Fruit fly (Drosophila melanogaster) whole organism, pupa: ENCODE data around the gene CG18545.
A peak's percentile ranks its signal among the peaks of the same experiment; 100 is the strongest.

Source experiments
- CG10348 ChIP-seq: fragments of 200-800 bp; sonication (Bioruptor generic); IDR thresholded peaks from 2 replicates; pipeline ENCODE4 v1.3.6; 2022; ENCODE audit warnings: missing biosample characterization, missing genetic modification characterization
- CG12605 ChIP-seq: fragments of 200-800 bp; sonication (Bioruptor generic); IDR thresholded peaks from 2 replicates; pipeline ENCODE4 v1.3.6; 2022; ENCODE audit warnings: missing biosample characterization, missing genetic modification characterization
- CG13204 ChIP-seq: fragments of 200-800 bp; sonication (Bioruptor generic); optimal IDR thresholded peaks from 2 replicates; lab custom pipeline; 2018; ENCODE audit warnings: missing biosample characterization, mild to moderate bottlenecking, missing genetic modification characterization, moderate library complexity
- CG14655 ChIP-seq: fragments of 200-800 bp; sonication (Bioruptor generic); optimal IDR thresholded peaks from 3 replicates; lab custom pipeline; 2017; ENCODE audit warnings: mild to moderate bottlenecking, missing biosample characterization, missing genetic modification reagents, missing genetic modification characterization
- CG15710 ChIP-seq: fragments of 200-800 bp; sonication (Bioruptor generic); optimal IDR thresholded peaks from 2 replicates; lab custom pipeline; 2018; ENCODE audit warnings: missing biosample characterization, mild to moderate bottlenecking, missing genetic modification characterization, moderate library complexity
- CG17806 ChIP-seq: fragments of 200-800 bp; sonication (Bioruptor generic); optimal IDR thresholded peaks from 2 replicates; lab custom pipeline; 2018; ENCODE audit warnings: missing biosample characterization, mild to moderate bottlenecking, missing genetic modification characterization, moderate library complexity
- CG32121 ChIP-seq: fragments of 200-800 bp; sonication (Bioruptor generic); IDR thresholded peaks from 2 replicates; pipeline ENCODE4 v1.3.6; 2022; ENCODE audit warnings: missing biosample characterization, missing genetic modification characterization
- CG34367 ChIP-seq: fragments of 200-800 bp; sonication (Bioruptor generic); optimal IDR thresholded peaks from 2 replicates; lab custom pipeline; 2018; ENCODE audit warnings: missing biosample characterization, mild to moderate bottlenecking, missing genetic modification characterization
- CG4496 ChIP-seq: fragments of 200-800 bp; sonication (Bioruptor generic); IDR thresholded peaks from 3 replicates; pipeline ENCODE4 v1.3.6; 2022; ENCODE audit warnings: missing biosample characterization, missing genetic modification characterization
- CG8159 ChIP-seq: fragments of 200-800 bp; sonication (Bioruptor generic); optimal IDR thresholded peaks from 3 replicates; lab custom pipeline; 2018; ENCODE audit warnings: missing biosample characterization, mild to moderate bottlenecking, missing genetic modification characterization, moderate library complexity
- CG8301 ChIP-seq: fragments of 200-800 bp; sonication (Bioruptor generic); optimal IDR thresholded peaks from 2 replicates; lab custom pipeline; 2018; ENCODE audit warnings: missing biosample characterization, mild to moderate bottlenecking, missing genetic modification characterization
- CG9948 ChIP-seq: fragments of 200-800 bp; sonication (Bioruptor generic); optimal IDR thresholded peaks from 2 replicates; lab custom pipeline; 2018; ENCODE audit warnings: missing biosample characterization, mild to moderate bottlenecking, missing genetic modification characterization, moderate library complexity
- D1 ChIP-seq: fragments of 200-800 bp; sonication (Bioruptor generic); optimal IDR thresholded peaks from 2 replicates; lab custom pipeline; 2018; ENCODE audit warnings: missing biosample characterization, mild to moderate bottlenecking, missing genetic modification characterization, moderate library complexity
- EcR ChIP-seq: fragments of 200-800 bp; sonication (Bioruptor generic); optimal IDR thresholded peaks from 3 replicates; lab custom pipeline; 2019; ENCODE audit warnings: missing biosample characterization, missing genetic modification characterization, mild to moderate bottlenecking, moderate library complexity, missing genetic modification reagents
- Ets98B ChIP-seq: fragments of 200-800 bp; sonication (Bioruptor generic); IDR thresholded peaks from 2 replicates; pipeline ENCODE4 v1.3.6; 2022; ENCODE audit warnings: missing biosample characterization, missing genetic modification characterization
- Pif1A ChIP-seq: fragments of 200-800 bp; sonication (Bioruptor generic); optimal IDR thresholded peaks from 3 replicates; lab custom pipeline; 2016; ENCODE audit warnings: missing biosample characterization, missing genetic modification characterization
- Pif1B ChIP-seq: fragments of 200-800 bp; sonication (Bioruptor generic); optimal IDR thresholded peaks from 3 replicates; lab custom pipeline; 2016; ENCODE audit warnings: missing biosample characterization, missing genetic modification characterization
- Snoo ChIP-seq: fragments of 200-800 bp; sonication (Bioruptor generic); optimal IDR thresholded peaks from 3 replicates; lab custom pipeline; 2017; ENCODE audit warnings: missing biosample characterization, mild to moderate bottlenecking, missing genetic modification characterization, inconsistent platforms
- fd96Ca ChIP-seq: fragments of 200-800 bp; sonication (Bioruptor generic); IDR thresholded peaks from 3 replicates; pipeline ENCODE4 v1.3.6; 2022; ENCODE audit warnings: missing biosample characterization, missing genetic modification characterization
- gl ChIP-seq: fragments of 200-800 bp; sonication (Bioruptor generic); optimal IDR thresholded peaks from 2 replicates; lab custom pipeline; 2018; ENCODE audit warnings: missing biosample characterization, mild to moderate bottlenecking, missing genetic modification characterization
- rn ChIP-seq: fragments of 200-800 bp; sonication (Bioruptor generic); IDR thresholded peaks from 2 replicates; pipeline ENCODE4 v1.3.6; 2022; ENCODE audit warnings: missing biosample characterization, missing genetic modification characterization

Gene CG18545

dm6 chr3R:10353932-10354703 is 13.4 kb downstream of the CG18545 start:
- TF ChIP-seq CG9948 (tag; lab: Kevin White, UChicago) (peak; percentile 33), EcR (GFP tag; lab: Kevin White, UChicago) (no peak), CG14655 (GFP tag; lab: Kevin White, UChicago) (peak; percentile 56), CG8159 (peak; percentile 59), CG17806 (tag; lab: Kevin White, UChicago) (peak; percentile 25), CG15710 (tag; lab: Kevin White, UChicago) (peak; percentile 45), gl (no peak), CG8301 (tag; lab: Kevin White, UChicago) (peak; percentile 45), CG34367 (tag; lab: Kevin White, UChicago) (peak; percentile 0), Pif1A (GFP tag; lab: Kevin White, UChicago) (peak; percentile 22)

dm6 chr3R:10355840-10356562 is 15.3 kb downstream of the CG18545 start:
- TF ChIP-seq Pif1B (GFP tag; lab: Kevin White, UChicago): no peak
- TF ChIP-seq EcR (GFP tag; lab: Kevin White, UChicago): peak; percentile 45

dm6 chr3R:10356563-10357363 is 16.0 kb downstream of the CG18545 start:
- TF ChIP-seq Ets98B (GFP tag; lab: Robert Waterston, UW) (no peak), CG17806 (tag; lab: Kevin White, UChicago) (peak; percentile 90), CG8159 (peak; percentile 92), fd96Ca (GFP tag; lab: Robert Waterston, UW) (peak; percentile 43; the same call in 2 of the 3 replicates), Pif1B (GFP tag; lab: Kevin White, UChicago) (peak; percentile 90), CG32121 (GFP tag; lab: Robert Waterston, UW) (no peak), D1 (tag; lab: Kevin White, UChicago) (peak; percentile 78), CG10348 (GFP tag; lab: Robert Waterston, UW) (no peak), rn (no peak), CG9948 (tag; lab: Kevin White, UChicago) (peak; percentile 90), CG34367 (tag; lab: Kevin White, UChicago) (peak; percentile 88), CG12605 (no peak), EcR (GFP tag; lab: Kevin White, UChicago) (no peak), CG8301 (tag; lab: Kevin White, UChicago) (peak; percentile 93), CG13204 (GFP tag; lab: Kevin White, UChicago) (peak; percentile 80), CG15710 (tag; lab: Kevin White, UChicago) (peak; percentile 91), gl (peak; percentile 83), CG4496 (no peak), Pif1A (GFP tag; lab: Kevin White, UChicago) (peak; percentile 90), CG14655 (GFP tag; lab: Kevin White, UChicago) (peak; percentile 93), Snoo (peak; percentile 75)

dm6 chr3R:10357364-10357676 is 16.6 kb downstream of the CG18545 start:
- peak; percentile 26 for TF ChIP-seq EcR (GFP tag; lab: Kevin White, UChicago)
- no peak for TF ChIP-seq CG4496

dm6 chr3R:10364287-10364686 is 23.5 kb downstream of the CG18545 start:
- TF ChIP-seq CG8301 (tag; lab: Kevin White, UChicago) (no peak), CG8159 (no peak), fd96Ca (GFP tag; lab: Robert Waterston, UW) (no peak), Pif1A (GFP tag; lab: Kevin White, UChicago) (no peak), D1 (tag; lab: Kevin White, UChicago) (no peak), Ets98B (GFP tag; lab: Robert Waterston, UW) (no peak), gl (no peak), Snoo (no peak), Pif1B (GFP tag; lab: Kevin White, UChicago) (no peak), CG9948 (tag; lab: Kevin White, UChicago) (no peak), rn (no peak), CG14655 (GFP tag; lab: Kevin White, UChicago) (no peak), CG4496 (no peak), CG12605 (no peak), EcR (GFP tag; lab: Kevin White, UChicago) (no peak)
- TF ChIP-seq, all 21 proteins: peak for 0

- TF ChIP-seq CG14655 (GFP tag; lab: Kevin White, UChicago): no peak
- no peak for TF ChIP-seq Ets98B (GFP tag; lab: Robert Waterston, UW)
- no peak for TF ChIP-seq CG12605
- no peak for TF ChIP-seq Pif1B (GFP tag; lab: Kevin White, UChicago)
- no peak for TF ChIP-seq CG8159
- no peak for TF ChIP-seq Snoo
- TF ChIP-seq Pif1A (GFP tag; lab: Kevin White, UChicago): no peak
- TF ChIP-seq fd96Ca (GFP tag; lab: Robert Waterston, UW): no peak
- TF ChIP-seq CG10348 (GFP tag; lab: Robert Waterston, UW): no peak
- no peak for TF ChIP-seq D1 (tag; lab: Kevin White, UChicago)
- no peak for TF ChIP-seq CG9948 (tag; lab: Kevin White, UChicago)
- TF ChIP-seq CG34367 (tag; lab: Kevin White, UChicago): no peak
- TF ChIP-seq CG4496: no peak
- TF ChIP-seq CG32121 (GFP tag; lab: Robert Waterston, UW): no peak
- no peak for TF ChIP-seq rn
- no peak for TF ChIP-seq CG13204 (GFP tag; lab: Kevin White, UChicago)
- no peak for TF ChIP-seq CG8301 (tag; lab: Kevin White, UChicago)
These were observed 27.5 kb downstream of the CG18545 start for dm6 chr3R:10368251-10368650.
